Worm (Caenorhabditis elegans) whole organism, L1 larva: ENCODE data around the gene nhr-131.

ENCODE experiments used
- egl-27 ChIP-seq, 2 experiments: fragments of 150-350 bp in 1 of 2; sonication (generic microtip); optimal IDR thresholded peaks; 3 replicates each; lab custom pipeline; 2017 to 2018; ENCODE audit warnings: missing biosample characterization in 2 of 2, missing genetic modification characterization in 2 of 2, missing genetic modification reagents in 2 of 2
- elt-3 ChIP-seq, 6 experiments: fragments of 150-350 bp in 1 of 6; sonication (generic microtip); optimal IDR thresholded peaks; 2 replicates each; lab custom pipeline; 2017 to 2018; ENCODE audit warnings: missing biosample characterization in 6 of 6, missing genetic modification characterization in 6 of 6, inconsistent platforms in 1 of 6
- lin-35 ChIP-seq, 2 experiments: fragments of 150-350 bp; optimal IDR thresholded peaks; 2 replicates each; lab custom pipeline; 2014; ENCODE audit warnings: missing biosample characterization in 2 of 2, missing genetic modification characterization in 2 of 2, missing genetic modification reagents in 2 of 2
- nhr-12 ChIP-seq: sonication (generic microtip); optimal IDR thresholded peaks from 2 replicates; lab custom pipeline; 2017; ENCODE audit warnings: missing biosample characterization, missing genetic modification characterization
- nhr-71 ChIP-seq: sonication (generic microtip); optimal IDR thresholded peaks from 2 replicates; lab custom pipeline; 2016; ENCODE audit warnings: mild to moderate bottlenecking, missing genetic modification characterization, moderate library complexity, missing compliant biosample characterization
- skn-1 ChIP-seq: fragments of 150-350 bp; optimal IDR thresholded peaks from 2 replicates; lab custom pipeline; 2014; ENCODE audit warnings: missing biosample characterization, missing genetic modification characterization
- snpc-4 ChIP-seq: fragments of 150-350 bp; optimal IDR thresholded peaks from 2 replicates; lab custom pipeline; 2014; ENCODE audit warnings: missing biosample characterization, missing genetic modification characterization
- snu-23 ChIP-seq: sonication (generic microtip); optimal IDR thresholded peaks from 2 replicates; lab custom pipeline; 2016; ENCODE audit warnings: missing genetic modification characterization, missing compliant biosample characterization
- zag-1 ChIP-seq: fragments of 150-350 bp; optimal IDR thresholded peaks from 2 replicates; lab custom pipeline; 2014; ENCODE audit warnings: missing biosample characterization, missing genetic modification characterization

ce11 chrV:446988-447387 is 47.2 kb upstream of the nhr-131 start:
- TF ChIP-seq nhr-12 (tag; lab: Kevin White, UChicago) (no peak), zag-1 (no peak), nhr-71 (tag; lab: Kevin White, UChicago) (no peak), lin-35 (GFP tag; optimal IDR thresholded peaks at IDR 0.05; lab: Kevin White, UChicago) (no peak), egl-27 (tag; optimal IDR thresholded peaks at IDR 0.05; lab: Kevin White, UChicago) (no peak), snu-23 (GFP tag; lab: Kevin White, UChicago) (no peak), snpc-4 (tag; lab: Kevin White, UChicago) (no peak), skn-1 (tag; lab: Kevin White, UChicago) (no peak), elt-3 (tag; optimal IDR thresholded peaks at IDR 0.05; lab: Kevin White, UChicago) (no peak)
